Worm (Caenorhabditis elegans) whole organism, dauer: ENCODE data around the gene imb-2.
"Not testable (repeated sequence)": the region's sequence is repeated elsewhere in the genome, so short reads cannot be mapped to it uniquely, and the experiment has no call there.

ENCODE experiments used
- unc-62 ChIP-seq: sonication (generic microtip); optimal IDR thresholded peaks from 2 replicates; lab custom pipeline; 2017; ENCODE audit warnings: missing biosample characterization, missing genetic modification reagents, missing genetic modification characterization

imb-2 gene

ce11 chrII:14365182-14365751 is at the start of gene imb-2:
Gene imb-2 (plus strand): TSS chrII:14365701.
- no peak for TF ChIP-seq unc-62

DNA sequence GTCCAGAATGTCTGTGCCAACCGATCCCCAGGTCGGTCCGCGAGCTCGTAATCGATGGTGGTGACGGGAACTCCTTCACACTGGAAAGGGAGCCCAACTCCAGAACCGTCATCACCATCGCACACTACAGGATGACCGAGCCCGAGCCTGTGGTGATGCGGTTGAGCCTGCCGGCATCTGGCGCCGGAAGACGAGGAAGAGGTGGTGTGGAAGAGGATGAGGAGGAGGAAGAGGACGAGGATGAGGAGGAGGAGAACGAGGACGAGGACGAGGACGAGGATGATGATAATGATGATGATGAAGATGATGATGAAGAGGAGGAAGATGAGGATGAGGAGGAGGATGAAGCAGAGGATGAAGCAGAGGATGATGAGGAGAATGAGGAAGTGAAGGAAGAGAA is 47.5 kb upstream of the imb-2 start, which contains the start of gene Y54G11A.14:
Y54G11A.14 (plus strand) TSS at position 132 of the 400 bp plus-strand sequence.
- no peak for TF ChIP-seq unc-62

DNA sequence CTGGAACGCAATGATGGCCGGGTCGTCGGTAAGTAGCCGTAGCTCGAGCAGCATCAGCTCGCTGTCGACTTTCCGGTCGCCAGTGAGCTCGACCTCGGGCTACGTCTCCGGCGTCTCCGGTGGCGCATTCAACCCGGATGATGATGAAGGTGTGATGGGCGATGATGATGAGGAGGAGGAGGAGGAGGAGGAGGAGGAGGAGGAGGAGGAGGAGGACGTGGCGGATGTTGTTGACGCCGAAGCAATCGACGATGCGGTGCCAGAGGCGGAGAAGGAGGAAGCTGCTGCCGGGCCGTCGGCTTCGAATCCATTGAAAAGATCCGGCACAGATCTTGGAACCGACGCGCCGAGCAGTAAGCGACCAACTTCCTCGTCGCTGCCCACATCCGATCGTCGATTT is 46.3 kb upstream of the imb-2 start:
- TF ChIP-seq unc-62: no peak

DNA sequence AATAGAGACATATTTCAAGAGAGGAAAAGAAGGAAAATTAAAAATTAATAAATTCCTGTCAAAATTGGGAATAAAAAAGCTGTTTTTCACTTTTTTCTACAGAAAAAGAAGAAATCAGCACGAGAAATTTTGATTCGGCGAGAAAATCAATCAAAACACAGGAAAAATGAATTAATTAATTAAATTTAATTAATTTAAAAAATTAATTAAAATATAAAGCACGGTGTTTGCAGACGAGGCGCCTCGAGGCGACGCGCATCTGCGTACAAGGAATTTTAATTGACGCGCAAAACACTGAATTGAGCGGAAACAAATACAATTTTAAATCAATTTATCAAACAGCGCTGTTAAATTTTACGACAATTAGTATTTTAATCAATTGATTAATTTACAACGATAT is 44.3 kb upstream of the imb-2 start:
- TF ChIP-seq unc-62: no peak

ce11 chrII:14344166-14344565 is 21.3 kb upstream of the imb-2 start, which contains the start of gene ddl-3:
Gene ddl-3 (minus strand): TSS chrII:14344454.
- not testable (repeated sequence) for TF ChIP-seq unc-62

- TF ChIP-seq unc-62: not testable (repeated sequence)
Observed at ce11 chrII:14346243-14346642, 19.3 kb upstream of the imb-2 start, which contains the start of gene Y54G11A.9. Gene Y54G11A.9 (minus strand): TSS chrII:14346438.

- no peak for TF ChIP-seq unc-62
Observed at ce11 chrII:14349356-14349923, 16.1 kb upstream of the imb-2 start, which contains the start of the genes Y54G11A.17, lin-7 and elof-1. Gene Y54G11A.17 (minus strand): TSS chrII:14349406. Gene lin-7 (minus strand): TSS chrII:14349406. Gene elof-1 (plus strand): TSS chrII:14349738.

ce11 chrII:14350768-14351167 is 14.7 kb upstream of the imb-2 start:
- no peak for TF ChIP-seq unc-62

DNA sequence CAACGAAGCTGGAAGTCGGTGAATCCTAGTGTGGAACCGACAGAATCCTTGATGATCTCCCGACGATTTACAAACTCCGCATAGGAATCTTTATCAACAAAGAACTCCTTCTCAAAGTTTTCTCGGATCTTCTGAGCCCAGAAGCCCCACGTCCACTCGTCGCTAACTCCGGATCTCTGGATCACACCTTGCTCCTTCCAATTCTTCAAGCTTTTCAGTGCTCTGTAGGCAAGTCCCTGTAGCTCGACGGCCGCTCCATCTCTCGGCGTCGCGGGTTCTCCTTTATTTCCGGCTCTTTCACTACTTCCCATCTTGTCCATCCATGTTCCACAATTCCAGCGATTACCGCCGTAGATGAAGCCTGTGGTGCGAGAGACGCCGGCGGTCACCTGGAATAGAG is 14.1 kb upstream of the imb-2 start:
- TF ChIP-seq unc-62: no peak

- no peak for TF ChIP-seq unc-62
Observed at ce11 chrII:14357936-14358416, 7.5 kb upstream of the imb-2 start, which contains the start of the genes agl-1 and pfs-2. Gene agl-1 (minus strand): TSS chrII:14358113. Gene pfs-2 (plus strand): TSS chrII:14358366.

DNA sequence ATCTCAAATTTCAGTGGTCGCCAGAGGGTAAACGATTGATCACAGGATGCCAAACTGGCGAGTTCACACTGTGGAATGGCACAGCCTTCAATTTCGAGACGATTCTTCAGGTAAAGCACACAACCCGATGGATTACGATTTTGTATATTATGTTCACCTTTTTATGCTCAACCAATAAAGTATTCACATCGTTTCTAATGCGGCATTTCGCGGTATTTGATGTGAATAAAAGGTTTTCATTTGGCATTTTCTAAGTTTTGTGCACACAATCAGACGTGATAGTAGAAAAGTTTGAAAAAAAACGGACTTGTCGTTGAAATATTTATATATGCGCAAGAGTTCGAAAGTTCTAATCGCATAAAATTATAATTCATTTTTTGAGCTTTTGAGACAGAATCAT is 6.5 kb upstream of the imb-2 start:
- TF ChIP-seq unc-62: no peak

ce11 chrII:14360675-14361074 is 4.8 kb upstream of the imb-2 start:
- TF ChIP-seq unc-62: no peak

- TF ChIP-seq unc-62: no peak
Observed at ce11 chrII:14361719-14362118, 3.8 kb upstream of the imb-2 start, which contains the start of gene tebp-1. Gene tebp-1 (plus strand): TSS chrII:14362019.

ce11 chrII:14374594-14374993 is 9.1 kb downstream of the imb-2 start:
- TF ChIP-seq unc-62: no peak

DNA sequence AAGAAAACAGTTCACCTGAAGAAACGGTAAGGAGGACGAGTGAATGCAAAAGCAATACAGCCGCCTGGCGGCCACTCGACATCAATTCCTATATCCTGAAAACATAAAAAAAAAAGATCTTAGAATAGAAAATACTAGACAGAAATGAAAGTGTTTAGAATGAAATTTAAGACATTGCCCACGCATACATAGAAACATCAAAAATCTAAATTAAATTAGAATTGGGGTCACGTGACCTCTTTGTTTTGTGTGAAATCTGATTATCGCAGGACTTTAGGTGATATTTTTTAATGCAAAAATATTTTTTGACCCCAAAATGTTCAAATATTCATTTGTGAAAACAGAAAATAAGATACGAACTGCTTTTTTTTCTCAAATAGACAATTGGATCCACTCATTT is 12.3 kb downstream of the imb-2 start, which contains the start of gene acr-20:
acr-20 (minus strand) TSS at position 101 of the 400 bp plus-strand sequence.
- no peak for TF ChIP-seq unc-62

DNA sequence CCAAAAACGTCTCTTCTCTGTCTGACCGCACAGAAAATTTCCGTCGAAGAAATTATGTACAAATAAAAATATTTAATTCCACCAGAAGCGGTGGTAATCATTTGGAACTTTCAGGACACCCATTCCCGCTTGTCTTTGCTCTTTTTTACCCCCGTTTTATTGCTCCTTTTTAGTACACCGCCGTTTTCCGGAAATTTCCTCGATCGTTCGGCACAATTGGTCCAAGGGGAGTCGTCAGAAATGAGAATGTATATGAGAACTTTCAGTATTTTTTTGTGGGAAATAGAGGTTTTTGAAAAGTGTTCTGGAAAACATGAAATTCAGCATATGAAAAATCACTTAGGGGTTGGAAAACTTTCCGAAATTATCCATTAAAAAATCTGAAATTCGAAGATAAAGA is 15.3 kb downstream of the imb-2 start:
- no peak for TF ChIP-seq unc-62

DNA sequence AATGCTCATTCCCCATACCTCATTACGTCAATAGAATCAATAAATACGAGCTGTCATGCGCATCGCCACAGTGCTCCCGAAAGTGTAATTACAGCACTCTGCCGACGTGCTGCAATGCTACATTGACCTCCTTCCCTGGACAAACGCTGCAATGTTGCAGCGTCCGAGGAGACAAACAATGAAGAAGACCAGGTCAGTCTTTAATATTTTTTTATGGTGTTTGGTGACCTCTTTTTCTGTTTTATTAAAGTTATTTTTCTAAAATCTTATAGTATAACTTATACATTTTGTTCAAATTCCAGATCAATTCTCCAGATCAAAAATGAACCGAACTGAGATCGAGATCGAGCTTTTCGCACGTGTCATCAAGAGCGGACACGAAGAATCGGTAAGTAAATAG is 15.9 kb downstream of the imb-2 start, which contains the start of gene sdz-26:
sdz-26 (plus strand) TSS at position 301 of the 400 bp plus-strand sequence.
- no peak for TF ChIP-seq unc-62

DNA sequence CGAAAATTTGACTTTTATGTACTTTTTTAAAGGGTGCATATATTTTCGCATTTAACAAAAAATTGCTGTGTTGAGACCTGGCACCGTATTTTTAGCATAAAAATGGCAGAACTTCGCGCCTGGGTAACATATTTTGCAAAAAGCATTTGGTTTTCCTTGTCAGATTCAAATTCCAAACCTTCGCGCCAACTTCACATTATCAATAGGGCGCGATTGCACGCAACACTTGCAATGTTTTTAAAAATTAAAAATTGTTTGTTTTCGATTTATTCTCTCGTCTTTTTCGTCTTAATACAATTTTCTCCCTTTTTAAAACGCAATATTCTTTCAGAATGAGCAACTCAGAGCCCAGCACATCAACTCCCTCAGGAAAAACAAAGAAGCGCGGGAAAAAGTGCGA is 18.1 kb downstream of the imb-2 start, which contains the start of gene mes-2:
mes-2 (plus strand) TSS at position 330 of the 400 bp plus-strand sequence.
- TF ChIP-seq unc-62: no peak
